Worm (Caenorhabditis elegans): ENCODE data around the gene C13A2.9.

- TF ChIP-seq nhr-77 (tag; optimal IDR thresholded peaks at IDR 0.05) (no peak), blmp-1 (tag; optimal IDR thresholded peaks at IDR 0.05) (no peak), pqm-1 (tag; optimal IDR thresholded peaks at IDR 0.05) (no peak), nhr-11 (tag; optimal IDR thresholded peaks at IDR 0.05) (no peak), aly-2 (tag; optimal IDR thresholded peaks at IDR 0.05) (no peak), sptf-1 (tag; optimal IDR thresholded peaks at IDR 0.05) (no peak), mdl-1 (tag; optimal IDR thresholded peaks at IDR 0.05) (no peak), mep-1 (tag; optimal IDR thresholded peaks at IDR 0.05) (no peak)
These were observed 40.0 kb downstream of the C13A2.9 start, which contains the start of gene C13F10.1 for ce11 chrV:7223941-7224340.

Data from whole organism, L1 larva.